Fruit fly (Drosophila melanogaster): ENCODE measurements around the gene ArgRS.

Gene ArgRS

dm6 chrX:15818608-15819184, 25.2 kb downstream of the ArgRS start (continued):
- no peak for TF ChIP-seq CG15011 (GFP tag; optimal IDR thresholded peaks at IDR 0.05)
- no peak for TF ChIP-seq CG1603 (tag; optimal IDR thresholded peaks at IDR 0.05)
- TF ChIP-seq bowl (GFP tag; IDR thresholded peaks at IDR 0.05), result no peak
- no peak for TF ChIP-seq grn (GFP tag; optimal IDR thresholded peaks at IDR 0.05)
- TF ChIP-seq lilli (GFP tag; optimal IDR thresholded peaks at IDR 0.05), result peak; percentile 32
- TF ChIP-seq chinmo (GFP tag; IDR thresholded peaks at IDR 0.05; ENCODE audit: partially characterized antibody), result no peak
- no peak for TF ChIP-seq Bteb2 (GFP tag; optimal IDR thresholded peaks at IDR 0.05)
- no peak for TF ChIP-seq hkb (optimal IDR thresholded peaks at IDR 0.05)
- TF ChIP-seq hkb (GFP tag; IDR thresholded peaks at IDR 0.05), result no peak
- TF ChIP-seq CG9609 (GFP tag; optimal IDR thresholded peaks at IDR 0.05), result peak; percentile 1
- no peak for TF ChIP-seq Gsc (GFP tag; IDR thresholded peaks at IDR 0.05)
- no peak for TF ChIP-seq D (optimal IDR thresholded peaks at IDR 0.05)
- no peak for TF ChIP-seq D (GFP tag; optimal IDR thresholded peaks at IDR 0.05)
- TF ChIP-seq p53 (GFP tag; optimal IDR thresholded peaks at IDR 0.05), result no peak
- TF ChIP-seq Rfx (GFP tag; IDR thresholded peaks at IDR 0.05), result peak; percentile 40; the same call in 1 of the 2 replicates
- TF ChIP-seq Vsx1 (GFP tag; optimal IDR thresholded peaks at IDR 0.05), result no peak
- TF ChIP-seq Dip3 (GFP tag; optimal IDR thresholded peaks at IDR 0.05), result no peak
- no peak for TF ChIP-seq CG14965 (GFP tag; optimal IDR thresholded peaks at IDR 0.05; ENCODE audit: borderline replicate concordance)
- 0 out of 2 replicates have a peak, but pooled peaks have one; percentile 10 for TF ChIP-seq Oaz (GFP tag; IDR thresholded peaks at IDR 0.05)
- peak; percentile 31 for TF ChIP-seq CG30403 (GFP tag; optimal IDR thresholded peaks at IDR 0.05)
- TF ChIP-seq CG9727 (GFP tag; optimal IDR thresholded peaks at IDR 0.05), result no peak
- no peak for TF ChIP-seq CG10654 (GFP tag; optimal IDR thresholded peaks at IDR 0.05)
- no peak for TF ChIP-seq schlank (tag; optimal IDR thresholded peaks at IDR 0.05)
- TF ChIP-seq tup (GFP tag; optimal IDR thresholded peaks at IDR 0.05), result no peak
- peak; percentile 36 for TF ChIP-seq CG2120 (GFP tag; optimal IDR thresholded peaks at IDR 0.05)
- TF ChIP-seq ap (GFP tag; IDR thresholded peaks at IDR 0.05), result 0 out of 2 replicates have a peak, but pooled peaks have one; percentile 21
- TF ChIP-seq tap (tag; optimal IDR thresholded peaks at IDR 0.05), result no peak
- no peak for TF ChIP-seq bigmax (GFP tag; optimal IDR thresholded peaks at IDR 0.05)
- peak; percentile 56; the same call in 1 of the 2 replicates for TF ChIP-seq seq (GFP tag; IDR thresholded peaks at IDR 0.05)
- TF ChIP-seq CG10979 (tag; optimal IDR thresholded peaks at IDR 0.05), result peak; percentile 45
- no peak for TF ChIP-seq CG8944 (GFP tag; optimal IDR thresholded peaks at IDR 0.05)
- TF ChIP-seq CG6654 (GFP tag; optimal IDR thresholded peaks at IDR 0.05), result no peak
- TF ChIP-seq CG15696 (tag; optimal IDR thresholded peaks at IDR 0.05), result peak; percentile 24
- TF ChIP-seq row (GFP tag; IDR thresholded peaks at IDR 0.05), result peak; percentile 84
- peak; percentile 57 for TF ChIP-seq CG2712 (tag; optimal IDR thresholded peaks at IDR 0.05)
- peak; percentile 43 for TF ChIP-seq CG17359 (tag; optimal IDR thresholded peaks at IDR 0.05)
- no peak for TF ChIP-seq hbn (GFP tag; IDR thresholded peaks at IDR 0.05; ENCODE audit: partially characterized antibody)
- no peak for TF ChIP-seq Dfd (GFP tag; optimal IDR thresholded peaks at IDR 0.05)
- TF ChIP-seq slbo (GFP tag; IDR thresholded peaks at IDR 0.05), result peak; percentile 50; the same call in 1 of the 2 replicates
- TF ChIP-seq MBD-R2 (GFP tag; IDR thresholded peaks at IDR 0.05), result no peak
- peak; percentile 8 for TF ChIP-seq CG17829 (tag; optimal IDR thresholded peaks at IDR 0.05)
- peak; percentile 89 for TF ChIP-seq sens (GFP tag)
- no peak for TF ChIP-seq gcm (GFP tag; optimal IDR thresholded peaks at IDR 0.05)
- peak in 1 of 2 experiments; percentile 22 for TF ChIP-seq chif (GFP tag; optimal IDR thresholded peaks at IDR 0.05)
- peak; percentile 53; the same call in 1 of the 2 replicates for TF ChIP-seq stc (GFP tag; IDR thresholded peaks at IDR 0.05)
- TF ChIP-seq CG2889 (GFP tag; IDR thresholded peaks at IDR 0.05), result no peak
- TF ChIP-seq Chrac-16 (GFP tag; optimal IDR thresholded peaks at IDR 0.05), result peak; percentile 26
- TF ChIP-seq CG32532 (GFP tag; IDR thresholded peaks at IDR 0.05), result peak; percentile 33; the same call in 1 of the 2 replicates
- peak; percentile 13 for TF ChIP-seq CG17385 (GFP tag; optimal IDR thresholded peaks at IDR 0.05)
- TF ChIP-seq Xbp1 (GFP tag; optimal IDR thresholded peaks at IDR 0.05), result peak; percentile 43
- no peak for TF ChIP-seq Opbp (GFP tag; IDR thresholded peaks at IDR 0.05; ENCODE audit: partially characterized antibody)
